Fruit fly (Drosophila melanogaster) S2 (cell line): ENCODE data around the gene comt.

Experiments used
- CG8478 ChIP-seq: fragments of >200 bp; optimal IDR thresholded peaks from 2 replicates; lab custom pipeline; 2018
- CTCF ChIP-seq, 2 experiments: fragments of >200 bp; optimal IDR thresholded peaks; 2 replicates each; lab custom pipeline; 2018

dm6 chrX:13283940-13284547, 25.2 kb downstream of the comt start:
- no peak for TF ChIP-seq CG8478 (lab: Kevin White, UChicago)
- TF ChIP-seq CTCF (optimal IDR thresholded peaks at IDR 0.05; lab: Kevin White, UChicago) = no peak
